Worm (Caenorhabditis elegans): ENCODE results near the gene pals-21.
"Not testable (repeated sequence)": the region's sequence is repeated elsewhere in the genome, so short reads cannot be mapped to it uniquely, and the experiment has no call there.

DNA sequence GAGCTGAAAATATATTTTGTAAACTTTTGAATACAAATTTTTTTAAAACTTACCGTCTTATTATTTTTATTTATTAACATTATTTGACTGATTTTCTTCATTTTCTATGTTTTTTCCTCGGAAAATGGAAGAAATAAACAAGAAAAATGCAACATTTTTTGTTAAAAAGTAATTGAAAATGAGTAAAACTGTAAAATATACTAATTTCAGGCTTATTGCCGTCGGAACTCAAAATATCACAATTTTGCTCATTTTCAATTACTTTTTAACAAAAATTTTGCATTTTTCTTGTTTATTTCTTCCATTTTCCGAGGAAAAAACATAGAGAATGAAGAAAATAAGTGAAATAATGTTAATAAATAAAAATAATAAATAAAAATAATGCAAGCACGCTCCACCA, 4.9 kb downstream of the pals-21 start, which contains the start of gene Y82E9BR.10:
- TF ChIP-seq T22C8.4 (GFP tag; IDR thresholded peaks at IDR 0.05); med-1 (GFP tag; optimal IDR thresholded peaks at IDR 0.05; ENCODE audit: insufficient read depth); tab-1 (GFP tag; IDR thresholded peaks at IDR 0.05): not testable (repeated sequence)
